Fruit fly (Drosophila melanogaster): Measurements from ENCODE around the gene Hexim.
A peak's percentile ranks its signal among the peaks of the same experiment; 100 is the strongest.

Hexim gene

DNA sequence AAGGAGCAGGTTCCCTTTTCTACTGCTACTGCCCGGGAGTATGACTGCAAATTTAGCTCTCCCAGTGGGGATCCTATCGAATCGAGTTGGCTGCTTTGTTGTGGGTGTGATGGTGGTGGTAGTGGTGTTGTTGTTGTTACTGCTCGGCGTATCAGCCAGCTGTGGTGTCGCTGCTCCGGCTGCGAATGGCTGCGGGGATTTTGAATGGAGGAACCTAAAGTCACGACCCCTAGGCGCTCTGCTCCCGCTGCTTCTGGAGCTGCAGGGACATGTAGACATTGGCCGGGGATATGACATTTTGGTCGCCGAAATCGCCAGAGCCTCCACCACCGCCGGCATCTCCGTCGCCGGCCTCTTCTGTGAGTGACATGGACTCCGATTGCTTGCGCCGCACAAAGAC is 32.5 kb upstream of the Hexim start:
- TF ChIP-seq pad (GFP tag; optimal IDR thresholded peaks at IDR 0.05) = no peak

DNA sequence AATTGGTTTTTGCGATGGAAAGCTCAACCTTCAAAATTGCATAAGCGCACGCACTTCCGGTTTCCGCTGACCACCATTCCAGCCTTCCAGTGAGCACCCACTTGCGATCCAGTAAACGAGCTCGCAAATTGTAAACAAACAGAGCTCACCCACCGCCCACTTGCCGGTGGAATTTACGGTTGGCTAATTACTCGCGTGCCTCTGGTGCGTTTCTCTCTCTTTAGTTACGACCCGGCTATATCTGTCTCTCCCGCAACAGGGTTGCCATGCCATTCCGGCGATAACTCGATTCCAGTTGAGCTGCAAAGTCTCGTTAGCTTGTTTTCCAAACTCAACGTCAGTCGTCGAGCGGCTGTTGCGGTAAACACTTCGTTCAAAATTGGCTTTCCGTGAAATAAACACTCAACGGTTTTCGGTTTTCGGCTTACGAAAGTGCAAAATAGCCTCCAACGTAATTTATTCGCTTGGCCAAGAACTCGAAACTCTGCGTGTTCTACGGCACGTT is 29.1 kb upstream of the Hexim start, which contains the start of gene Cad88C:
Gene Cad88C (plus strand): TSS at position 360 of the 505 bp plus-strand sequence.
- TF ChIP-seq CG11617 (GFP tag; optimal IDR thresholded peaks at IDR 0.05) (no peak), tj (GFP tag; optimal IDR thresholded peaks at IDR 0.05) (peak; percentile 35), ovo (GFP tag; optimal IDR thresholded peaks at IDR 0.05) (no peak), CG14711 (tag; optimal IDR thresholded peaks at IDR 0.05) (peak; percentile 80), Crg-1 (GFP tag; optimal IDR thresholded peaks at IDR 0.05) (no peak)

DNA sequence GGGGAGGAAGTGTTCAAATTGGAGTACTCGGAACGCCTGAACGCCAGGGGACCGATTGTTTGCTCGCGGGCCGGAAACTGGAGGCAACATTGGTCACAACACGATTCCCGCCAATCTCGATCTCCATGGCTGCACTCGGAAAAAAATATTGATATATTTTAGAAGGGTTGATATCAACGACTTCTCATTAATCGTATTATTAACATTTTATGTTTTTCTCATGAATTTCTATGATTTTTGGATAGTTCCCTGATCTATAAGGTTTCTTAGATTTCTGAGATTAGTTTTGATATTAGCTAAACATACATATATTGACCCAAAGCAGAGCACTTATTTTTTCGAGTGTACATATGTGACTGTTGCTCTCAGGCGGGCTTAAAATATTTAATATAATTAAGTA is 27.3 kb upstream of the Hexim start:
- TF ChIP-seq tj (GFP tag; optimal IDR thresholded peaks at IDR 0.05) = no peak
- TF ChIP-seq CG7045 (GFP tag; optimal IDR thresholded peaks at IDR 0.05) = no peak
- TF ChIP-seq pad (GFP tag; optimal IDR thresholded peaks at IDR 0.05) = no peak
- TF ChIP-seq Crg-1 (GFP tag; optimal IDR thresholded peaks at IDR 0.05) = no peak
- TF ChIP-seq cic (GFP tag; optimal IDR thresholded peaks at IDR 0.05) = no peak
- TF ChIP-seq CG33017 (tag; optimal IDR thresholded peaks at IDR 0.05) = no peak
- no peak for TF ChIP-seq CG12768 (GFP tag; optimal IDR thresholded peaks at IDR 0.05)
- TF ChIP-seq toe (GFP tag; optimal IDR thresholded peaks at IDR 0.05) = no peak
- TF ChIP-seq CG5204 (GFP tag; optimal IDR thresholded peaks at IDR 0.05) = no peak
- no peak for TF ChIP-seq Clk (GFP tag; optimal IDR thresholded peaks at IDR 0.05)
- no peak for TF ChIP-seq CG1620 (GFP tag; optimal IDR thresholded peaks at IDR 0.05)

DNA sequence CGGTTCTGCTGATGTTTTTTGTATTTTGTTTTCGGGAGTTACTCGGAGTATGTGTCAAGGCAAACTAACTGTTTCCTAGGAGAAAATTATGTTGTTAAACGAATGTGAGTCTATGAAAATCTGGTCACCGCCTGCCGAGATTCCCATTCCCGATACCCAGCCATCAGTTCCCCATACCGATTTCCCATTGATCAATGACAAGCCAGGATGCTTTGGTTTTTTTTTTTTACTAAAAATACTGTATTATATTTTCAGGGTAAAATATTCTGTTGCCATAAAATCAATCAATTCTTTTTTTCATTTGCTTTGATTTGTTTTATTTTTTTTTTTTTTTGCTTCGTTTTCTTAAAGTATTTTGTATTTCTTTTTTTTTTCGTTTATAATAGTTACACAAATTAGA is 16.8 kb upstream of the Hexim start, which contains the start of gene CG7886:
Gene CG7886 (minus strand): TSS at position 101 of the 400 bp plus-strand sequence.
- TF ChIP-seq CG14711 (tag; optimal IDR thresholded peaks at IDR 0.05) (no peak), CG11617 (GFP tag; optimal IDR thresholded peaks at IDR 0.05) (no peak), Mnt (GFP tag; optimal IDR thresholded peaks at IDR 0.05) (no peak), pad (GFP tag; optimal IDR thresholded peaks at IDR 0.05) (no peak), Crg-1 (GFP tag; optimal IDR thresholded peaks at IDR 0.05) (no peak), tj (GFP tag; optimal IDR thresholded peaks at IDR 0.05) (no peak), cnc (optimal IDR thresholded peaks at IDR 0.05) (no peak), kay (GFP tag; ENCODE audit: borderline replicate concordance) (no peak), CG1620 (GFP tag; optimal IDR thresholded peaks at IDR 0.05) (no peak), CG7045 (GFP tag; optimal IDR thresholded peaks at IDR 0.05) (no peak)

DNA sequence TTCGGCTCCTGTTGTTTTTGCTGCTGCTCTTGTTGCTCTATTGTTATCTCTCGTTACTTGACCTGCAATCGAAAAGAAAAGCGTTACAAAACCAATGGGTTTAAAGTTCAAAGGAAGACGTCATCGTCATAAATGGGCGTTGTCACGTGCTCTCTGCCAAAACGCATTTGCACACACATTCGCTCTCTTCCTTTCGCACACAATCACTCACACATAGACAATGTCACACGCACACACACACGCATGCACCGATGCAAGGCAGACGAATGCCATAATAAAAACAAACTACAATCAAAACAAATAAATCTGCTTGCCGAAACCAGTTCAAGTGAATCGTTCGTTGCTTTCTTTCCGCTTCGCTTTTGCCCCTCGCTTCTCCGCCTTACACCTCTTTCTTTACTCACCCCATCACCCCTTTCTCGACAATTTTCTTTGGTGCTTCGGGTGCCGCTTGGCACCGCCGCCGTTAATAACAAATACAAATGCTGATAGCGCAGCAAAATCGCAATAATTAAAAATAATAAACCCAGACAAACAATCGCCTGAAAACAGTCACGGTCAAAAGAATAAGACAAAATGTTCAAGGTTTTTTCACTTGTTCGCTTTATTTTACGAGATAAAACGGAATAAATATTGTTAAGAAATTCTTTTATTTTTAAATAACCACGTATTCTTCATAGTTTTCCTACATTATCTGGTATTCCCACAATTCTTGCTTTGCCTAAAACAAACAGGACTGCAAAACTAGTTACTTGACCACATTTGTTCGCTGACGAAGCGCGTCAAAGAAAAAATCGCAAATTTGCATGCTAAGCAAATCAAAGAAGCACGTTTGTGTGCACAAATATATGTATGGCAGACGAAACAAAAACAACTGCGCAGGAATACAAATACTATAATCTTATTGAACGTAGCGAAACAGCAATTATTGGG is 9.7 kb upstream of the Hexim start:
- TF ChIP-seq CG11617 (GFP tag; optimal IDR thresholded peaks at IDR 0.05) (peak; percentile 93), toe (GFP tag; optimal IDR thresholded peaks at IDR 0.05) (no peak), Crg-1 (GFP tag; optimal IDR thresholded peaks at IDR 0.05) (peak; percentile 21), CG5204 (GFP tag; optimal IDR thresholded peaks at IDR 0.05) (no peak), kay (GFP tag; ENCODE audit: borderline replicate concordance) (peak; percentile 98), CG14711 (tag; optimal IDR thresholded peaks at IDR 0.05) (peak; percentile 84), cnc (optimal IDR thresholded peaks at IDR 0.05) (peak in 1 of 2 experiments; percentile 5), CG1620 (GFP tag; optimal IDR thresholded peaks at IDR 0.05) (peak; percentile 36), CG33017 (tag; optimal IDR thresholded peaks at IDR 0.05) (peak; percentile 91), ovo (GFP tag; optimal IDR thresholded peaks at IDR 0.05) (peak; percentile 58), CG7045 (GFP tag; optimal IDR thresholded peaks at IDR 0.05) (peak; percentile 84), Clk (GFP tag; optimal IDR thresholded peaks at IDR 0.05) (peak; percentile 18), Mnt (GFP tag; optimal IDR thresholded peaks at IDR 0.05) (peak; percentile 83), tj (GFP tag; optimal IDR thresholded peaks at IDR 0.05) (peak; percentile 100), cic (GFP tag; optimal IDR thresholded peaks at IDR 0.05) (peak; percentile 96), Hr96 (GFP tag; optimal IDR thresholded peaks at IDR 0.05) (peak; percentile 60), CG7101 (tag; optimal IDR thresholded peaks at IDR 0.05) (peak; percentile 90), CG12768 (GFP tag; optimal IDR thresholded peaks at IDR 0.05) (peak; percentile 81), bab1 (GFP tag; optimal IDR thresholded peaks at IDR 0.05) (peak; percentile 88), pad (GFP tag; optimal IDR thresholded peaks at IDR 0.05) (peak; percentile 30)

DNA sequence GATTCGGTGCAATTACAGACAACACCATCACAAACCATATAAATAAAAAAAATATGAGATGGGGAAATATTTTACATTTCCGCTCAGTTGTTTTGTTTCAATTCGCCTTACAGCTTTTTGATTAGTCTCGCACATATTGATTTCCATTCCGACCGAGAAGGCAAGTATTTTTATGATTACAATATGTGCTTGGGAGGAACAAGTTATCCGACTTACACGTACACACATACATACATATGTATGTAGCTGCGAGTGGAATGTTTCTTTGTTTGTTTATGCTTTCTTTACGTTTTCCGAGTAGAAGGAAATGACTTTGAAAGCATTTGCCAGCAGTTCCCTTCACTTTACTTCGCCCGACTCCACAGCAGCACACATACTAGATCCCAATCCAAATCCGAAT is 8.9 kb upstream of the Hexim start:
- TF ChIP-seq pad (GFP tag; optimal IDR thresholded peaks at IDR 0.05) (peak; percentile 78), kay (GFP tag; ENCODE audit: borderline replicate concordance) (no peak)

DNA sequence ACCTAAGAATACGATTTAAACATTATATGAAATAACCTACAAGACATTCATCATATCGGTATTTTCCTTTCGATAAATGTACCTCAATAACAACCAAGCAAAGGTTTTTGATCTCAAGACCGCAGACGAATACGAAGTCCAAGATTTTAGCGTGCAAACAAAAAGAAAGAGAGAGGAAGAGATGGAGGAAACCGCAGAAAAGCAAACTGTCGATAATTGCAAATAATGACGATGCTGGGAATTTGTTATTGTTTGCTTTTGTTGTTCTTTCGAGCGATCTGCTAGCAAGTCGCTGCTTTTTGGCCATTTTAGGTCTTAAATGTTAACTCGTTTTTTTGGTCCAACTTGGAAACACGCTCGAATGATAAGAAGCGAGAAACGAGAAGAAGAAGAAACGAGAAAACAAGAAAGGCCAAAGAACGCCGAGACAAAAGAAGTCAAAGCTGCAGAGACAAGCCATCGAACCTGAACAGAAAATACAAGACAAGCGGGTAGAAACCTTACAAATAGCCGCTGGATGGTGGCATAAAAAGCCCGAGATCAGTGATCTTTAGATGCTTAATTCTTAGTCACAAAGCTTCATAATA is 8.1 kb upstream of the Hexim start:
- TF ChIP-seq kay (GFP tag; ENCODE audit: borderline replicate concordance) (no peak), CG7101 (tag; optimal IDR thresholded peaks at IDR 0.05) (no peak), Clk (GFP tag; optimal IDR thresholded peaks at IDR 0.05) (no peak)
